Fruit fly (Drosophila melanogaster) whole organism, pupa: ENCODE data around the gene CG33223.

ENCODE experiments used
- CG14655 ChIP-seq: fragments of 200-800 bp; sonication (Bioruptor generic); optimal IDR thresholded peaks from 3 replicates; lab custom pipeline; 2017; ENCODE audit warnings: mild to moderate bottlenecking, missing biosample characterization, missing genetic modification reagents, missing genetic modification characterization
- CG15710 ChIP-seq: fragments of 200-800 bp; sonication (Bioruptor generic); optimal IDR thresholded peaks from 2 replicates; lab custom pipeline; 2018; ENCODE audit warnings: missing biosample characterization, mild to moderate bottlenecking, missing genetic modification characterization, moderate library complexity
- CG8301 ChIP-seq: fragments of 200-800 bp; sonication (Bioruptor generic); optimal IDR thresholded peaks from 2 replicates; lab custom pipeline; 2018; ENCODE audit warnings: missing biosample characterization, mild to moderate bottlenecking, missing genetic modification characterization
- CG9948 ChIP-seq: fragments of 200-800 bp; sonication (Bioruptor generic); optimal IDR thresholded peaks from 2 replicates; lab custom pipeline; 2018; ENCODE audit warnings: missing biosample characterization, mild to moderate bottlenecking, missing genetic modification characterization, moderate library complexity
- D1 ChIP-seq: fragments of 200-800 bp; sonication (Bioruptor generic); optimal IDR thresholded peaks from 2 replicates; lab custom pipeline; 2018; ENCODE audit warnings: missing biosample characterization, mild to moderate bottlenecking, missing genetic modification characterization, moderate library complexity
- Ets98B ChIP-seq: fragments of 200-800 bp; sonication (Bioruptor generic); IDR thresholded peaks from 2 replicates; pipeline ENCODE4 v1.3.6; 2022; ENCODE audit warnings: missing biosample characterization, missing genetic modification characterization
- Pif1B ChIP-seq: fragments of 200-800 bp; sonication (Bioruptor generic); optimal IDR thresholded peaks from 3 replicates; lab custom pipeline; 2016; ENCODE audit warnings: missing biosample characterization, missing genetic modification characterization
- Snoo ChIP-seq: fragments of 200-800 bp; sonication (Bioruptor generic); optimal IDR thresholded peaks from 3 replicates; lab custom pipeline; 2017; ENCODE audit warnings: missing biosample characterization, mild to moderate bottlenecking, missing genetic modification characterization, inconsistent platforms
- gl ChIP-seq: fragments of 200-800 bp; sonication (Bioruptor generic); optimal IDR thresholded peaks from 2 replicates; lab custom pipeline; 2018; ENCODE audit warnings: missing biosample characterization, mild to moderate bottlenecking, missing genetic modification characterization

DNA sequence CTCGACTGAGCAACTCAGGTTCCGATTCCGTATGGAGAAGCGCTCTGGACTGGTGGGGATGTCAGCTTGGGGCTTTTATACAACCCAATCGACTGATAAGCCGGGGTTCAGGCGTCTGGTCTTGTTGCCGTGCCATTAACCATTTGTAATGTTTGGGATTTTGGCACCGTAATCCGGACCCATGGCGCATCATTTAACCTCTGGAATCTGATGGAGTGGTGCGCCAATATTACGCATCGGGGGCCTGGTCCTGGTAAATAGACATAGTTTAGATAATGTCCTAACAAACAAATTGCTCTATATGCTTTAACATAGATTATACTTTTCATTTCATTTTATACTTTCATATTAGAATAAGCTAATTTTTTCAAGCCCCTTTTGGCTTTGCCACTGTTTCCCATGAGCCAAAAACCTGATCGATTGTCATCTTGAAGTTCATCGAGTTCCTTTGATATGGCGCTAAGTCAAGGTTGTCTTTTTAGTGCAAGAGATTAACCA, 14.7 kb downstream of the CG33223 start, which contains the start of gene CG12116:
- TF ChIP-seq Ets98B (GFP tag; lab: Robert Waterston, UW) (no peak), CG15710 (tag; lab: Kevin White, UChicago) (no peak), Snoo (tag; lab: Kevin White, UChicago) (no peak), D1 (tag; lab: Kevin White, UChicago) (no peak), CG14655 (GFP tag; lab: Kevin White, UChicago) (no peak), CG8301 (tag; lab: Kevin White, UChicago) (no peak), gl (tag; lab: Kevin White, UChicago) (no peak), Pif1B (GFP tag; lab: Kevin White, UChicago) (no peak), CG9948 (tag; lab: Kevin White, UChicago) (no peak)
